Worm (Caenorhabditis elegans) whole organism, late embryonic: ENCODE results near the gene hlh-4.

Source experiments
- C38D4.7 ChIP-seq: fragments of 200-800 bp; sonication (Bioruptor generic); optimal IDR thresholded peaks from 2 replicates; lab custom pipeline; 2018; ENCODE audit warnings: mild to moderate bottlenecking, missing genetic modification characterization, moderate library complexity, missing compliant biosample characterization
- F13H6.1 ChIP-seq: sonication (generic microtip); optimal IDR thresholded peaks from 2 replicates; lab custom pipeline; 2016; ENCODE audit warnings: missing genetic modification characterization, missing compliant biosample characterization
- K09A11.1 ChIP-seq: sonication (generic microtip); optimal IDR thresholded peaks from 2 replicates; lab custom pipeline; 2017; ENCODE audit warnings: antibody characterized with exemption, mild to moderate bottlenecking, missing genetic modification characterization, missing compliant biosample characterization; ENCODE audit not compliant: insufficient read depth
- Y22D7AL.16 ChIP-seq: sonication (generic microtip); optimal IDR thresholded peaks from 2 replicates; lab custom pipeline; 2016; ENCODE audit warnings: missing genetic modification characterization, missing compliant biosample characterization
- ahr-1 ChIP-seq: sonication (generic microtip); optimal IDR thresholded peaks from 2 replicates; lab custom pipeline; 2016; ENCODE audit warnings: missing genetic modification characterization, missing compliant biosample characterization
- ama-1 ChIP-seq: fragments of 150-350 bp; optimal IDR thresholded peaks from 2 replicates; lab custom pipeline; 2014
- ceh-14 ChIP-seq: sonication (generic microtip); optimal IDR thresholded peaks from 2 replicates; lab custom pipeline; 2016; ENCODE audit warnings: missing genotype, missing genetic modification characterization, missing compliant biosample characterization
- ceh-18 ChIP-seq: sonication (generic microtip); optimal IDR thresholded peaks from 2 replicates; lab custom pipeline; 2016; ENCODE audit warnings: missing genetic modification characterization, missing compliant biosample characterization
- ceh-2 ChIP-seq: sonication (generic microtip); optimal IDR thresholded peaks from 2 replicates; lab custom pipeline; 2016; ENCODE audit warnings: missing genotype, missing genetic modification characterization, missing compliant biosample characterization
- ceh-22 ChIP-seq: sonication (generic microtip); optimal IDR thresholded peaks from 2 replicates; lab custom pipeline; 2017; ENCODE audit warnings: missing biosample characterization, missing genetic modification characterization
- ceh-31 ChIP-seq: sonication (generic microtip); optimal IDR thresholded peaks from 2 replicates; lab custom pipeline; 2016; ENCODE audit warnings: missing genetic modification characterization, missing compliant biosample characterization
- ceh-6 ChIP-seq: fragments of 200-800 bp; sonication (Bioruptor generic); optimal IDR thresholded peaks from 2 replicates; lab custom pipeline; 2018; ENCODE audit warnings: mild to moderate bottlenecking, missing genetic modification characterization, missing compliant biosample characterization
- ceh-9 ChIP-seq: sonication (generic microtip); optimal IDR thresholded peaks from 2 replicates; lab custom pipeline; 2016; ENCODE audit warnings: mild to moderate bottlenecking, missing genetic modification characterization, inconsistent platforms, missing compliant biosample characterization
- che-1 ChIP-seq: sonication (generic microtip); optimal IDR thresholded peaks from 2 replicates; lab custom pipeline; 2016; ENCODE audit warnings: mild to moderate bottlenecking, missing genetic modification characterization, missing compliant biosample characterization
- ets-4 ChIP-seq: sonication (generic microtip); optimal IDR thresholded peaks from 2 replicates; lab custom pipeline; 2016; ENCODE audit warnings: missing genetic modification characterization, missing compliant biosample characterization
- hlh-15 ChIP-seq: sonication (generic microtip); optimal IDR thresholded peaks from 2 replicates; lab custom pipeline; 2016; ENCODE audit warnings: missing genetic modification characterization, missing compliant biosample characterization
- hlh-30 ChIP-seq: sonication (generic microtip); optimal IDR thresholded peaks from 2 replicates; lab custom pipeline; 2017; ENCODE audit warnings: antibody characterized with exemption, missing genetic modification characterization, missing compliant biosample characterization; ENCODE audit not compliant: insufficient read depth
- hlh-6 ChIP-seq: sonication (generic microtip); optimal IDR thresholded peaks from 2 replicates; lab custom pipeline; 2016; ENCODE audit warnings: missing genotype, missing genetic modification characterization, missing compliant biosample characterization
- nhr-11 ChIP-seq: fragments of 150-350 bp; optimal IDR thresholded peaks from 2 replicates; lab custom pipeline; 2014; ENCODE audit warnings: missing biosample characterization, missing genetic modification characterization
- nhr-232 ChIP-seq: sonication (generic microtip); optimal IDR thresholded peaks from 2 replicates; lab custom pipeline; 2016; ENCODE audit warnings: missing genetic modification characterization, missing compliant biosample characterization
- npax-4 ChIP-seq: sonication (generic microtip); optimal IDR thresholded peaks from 2 replicates; lab custom pipeline; 2016; ENCODE audit warnings: missing genetic modification characterization, missing compliant biosample characterization
- pax-1 ChIP-seq: fragments of 150-350 bp; optimal IDR thresholded peaks from 2 replicates; lab custom pipeline; 2014; ENCODE audit warnings: missing biosample characterization, missing genetic modification characterization
- pqm-1 ChIP-seq: sonication (generic microtip); optimal IDR thresholded peaks from 2 replicates; lab custom pipeline; 2016; ENCODE audit warnings: missing genetic modification characterization, missing compliant biosample characterization
- pros-1 ChIP-seq: fragments of 150-350 bp; optimal IDR thresholded peaks from 2 replicates; lab custom pipeline; 2014; ENCODE audit warnings: missing biosample characterization, missing genetic modification reagents, missing genetic modification characterization
- sdc-2 ChIP-seq: sonication (generic microtip); optimal IDR thresholded peaks from 2 replicates; lab custom pipeline; 2016; ENCODE audit warnings: missing genotype, missing genetic modification characterization, missing compliant biosample characterization
- sox-2 ChIP-seq: fragments of 200-800 bp; sonication (Bioruptor generic); IDR thresholded peaks from 2 replicates; pipeline ENCODE4 v1.3.6; 2022; ENCODE audit warnings: missing genetic modification reagents, missing genetic modification characterization, missing compliant biosample characterization
- tbx-2 ChIP-seq: sonication (generic microtip); optimal IDR thresholded peaks from 2 replicates; lab custom pipeline; 2016; ENCODE audit warnings: missing genetic modification characterization, missing compliant biosample characterization
- tbx-7 ChIP-seq: sonication (generic microtip); optimal IDR thresholded peaks from 2 replicates; lab custom pipeline; 2016; ENCODE audit warnings: missing genotype, missing genetic modification characterization, missing compliant biosample characterization
- unc-3 ChIP-seq, 2 experiments: fragments of 200-800 bp in 1 of 2; sonication (Bioruptor generic) in 1 of 2; sonication (generic microtip) in 1 of 2; conservative IDR thresholded peaks in 1 of 2; optimal IDR thresholded peaks in 1 of 2; 2 replicates each; pipeline versions ENCODE4 v1.3.6 to Lab custom; 2016 to 2022; ENCODE audit warnings: missing compliant biosample characterization in 2 of 2, missing genetic modification characterization in 2 of 2, missing genetic modification reagents in 1 of 2
- unc-42 ChIP-seq: sonication (generic microtip); optimal IDR thresholded peaks from 2 replicates; lab custom pipeline; 2016; ENCODE audit warnings: missing genotype, missing genetic modification characterization, missing compliant biosample characterization
- unc-55 ChIP-seq: sonication (generic microtip); optimal IDR thresholded peaks from 2 replicates; lab custom pipeline; 2017; ENCODE audit warnings: missing biosample characterization, missing genetic modification reagents, missing genetic modification characterization
- unc-86 ChIP-seq: sonication (generic microtip); optimal IDR thresholded peaks from 2 replicates; lab custom pipeline; 2016; ENCODE audit warnings: missing genetic modification characterization, missing compliant biosample characterization
- zip-5 ChIP-seq: sonication (generic microtip); optimal IDR thresholded peaks from 2 replicates; lab custom pipeline; 2016; ENCODE audit warnings: missing genetic modification characterization, missing compliant biosample characterization

hlh-4 gene

ce11 chrIII:9703747-9704605 lies 34.9 kb downstream of the hlh-4 start (continued):
- peak; percentile 73 for TF ChIP-seq unc-42 (tag; lab: Kevin White, UChicago)
- no peak for TF ChIP-seq npax-4 (tag; lab: Kevin White, UChicago)
- peak; percentile 54 for TF ChIP-seq unc-55 (GFP tag; lab: Kevin White, UChicago)
- no peak for TF ChIP-seq ama-1 (lab: Kevin White, UChicago)
- no peak for TF ChIP-seq ceh-9 (tag; lab: Kevin White, UChicago)
- no peak for TF ChIP-seq ets-4 (tag; lab: Kevin White, UChicago)
- TF ChIP-seq ceh-18 (tag; lab: Kevin White, UChicago): peak; percentile 72
- TF ChIP-seq F13H6.1 (tag; lab: Kevin White, UChicago): peak; percentile 21

ce11 chrIII:9702665-9703252 lies 36.1 kb downstream of the hlh-4 start:
- peak; percentile 12 for TF ChIP-seq ceh-14 (tag; lab: Kevin White, UChicago)
- peak; percentile 40 for TF ChIP-seq tbx-2 (tag; lab: Kevin White, UChicago)
- TF ChIP-seq pros-1 (tag; lab: Kevin White, UChicago): no peak

DNA sequence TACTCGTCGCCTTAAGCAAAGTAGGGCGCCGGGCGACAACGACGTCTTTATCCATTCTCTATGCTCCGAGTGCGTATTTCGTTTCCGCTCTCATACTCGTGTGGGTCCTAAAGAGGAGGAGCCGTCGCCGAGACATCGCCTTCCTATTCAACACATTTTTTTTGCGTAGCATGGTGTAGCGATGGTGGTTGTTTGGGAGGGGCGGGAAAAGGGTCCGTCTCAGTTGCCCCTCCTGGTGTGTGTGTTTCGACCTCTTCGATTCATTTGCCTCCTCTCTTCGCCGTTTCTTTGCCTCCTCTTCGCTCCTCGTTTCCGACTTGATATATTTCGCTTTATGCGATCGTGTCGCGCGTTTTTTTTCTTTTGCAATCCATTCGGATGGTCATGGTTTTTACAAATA lies 37.1 kb downstream of the hlh-4 start:
- no peak for TF ChIP-seq nhr-11 (tag; lab: Kevin White, UChicago)
- TF ChIP-seq Y22D7AL.16: no peak
- TF ChIP-seq ahr-1 (tag; lab: Kevin White, UChicago): no peak
- no peak for TF ChIP-seq unc-55 (GFP tag; lab: Kevin White, UChicago)
- TF ChIP-seq, all 69 proteins: peak for 0

DNA sequence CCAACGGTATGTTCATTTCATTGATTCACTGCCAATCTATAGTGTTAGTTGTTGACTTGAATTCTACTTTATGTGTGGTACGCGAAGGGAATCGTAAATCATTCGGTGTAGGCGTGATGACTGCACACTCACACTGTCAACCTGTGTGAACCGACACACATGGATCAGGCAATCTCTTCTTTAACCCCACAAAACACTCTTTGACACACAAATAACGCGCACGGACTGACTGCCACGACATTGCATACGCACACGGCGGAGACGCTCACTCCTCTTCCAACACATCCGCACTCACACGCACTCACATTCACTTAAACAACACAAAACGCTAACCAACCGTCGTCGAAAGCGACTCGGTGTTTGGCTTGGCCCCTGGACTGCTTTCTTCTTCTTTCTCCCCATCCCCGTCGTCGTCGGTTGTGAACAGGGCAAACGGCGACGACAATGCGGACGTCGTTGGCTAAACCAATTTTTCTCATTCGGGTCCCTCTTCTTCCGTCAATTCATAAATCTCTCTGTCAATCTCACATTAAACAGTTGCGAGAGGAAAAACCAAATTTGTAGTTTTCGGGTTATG lies 38.7 kb downstream of the hlh-4 start:
- TF ChIP-seq sox-2 (GFP tag; lab: Robert Waterston, UW) (no peak), K09A11.1 (tag; lab: Kevin White, UChicago) (no peak), ahr-1 (tag; lab: Kevin White, UChicago) (no peak), ceh-2 (tag; lab: Kevin White, UChicago) (no peak), ceh-31 (peak; percentile 2), ceh-14 (tag; lab: Kevin White, UChicago) (no peak), nhr-232 (tag; lab: Kevin White, UChicago) (no peak), sdc-2 (tag; lab: Kevin White, UChicago) (peak; percentile 29), unc-3 (GFP tag; conservative IDR thresholded peaks at IDR 0.05; lab: Robert Waterston, UW) (no peak), unc-3 (tag; optimal IDR thresholded peaks at IDR 0.05; lab: Kevin White, UChicago) (no peak), pqm-1 (no peak), zip-5 (tag; lab: Kevin White, UChicago) (no peak), pros-1 (tag; lab: Kevin White, UChicago) (no peak), unc-55 (GFP tag; lab: Kevin White, UChicago) (peak; percentile 80), ama-1 (lab: Kevin White, UChicago) (no peak), tbx-2 (tag; lab: Kevin White, UChicago) (no peak), unc-86 (tag; lab: Kevin White, UChicago) (no peak), hlh-6 (tag; lab: Kevin White, UChicago) (peak; percentile 50), unc-42 (tag; lab: Kevin White, UChicago) (peak; percentile 40), pax-1 (tag; lab: Kevin White, UChicago) (no peak)
- TF ChIP-seq, all 69 proteins: peak for 5

- no peak for TF ChIP-seq ceh-9 (tag; lab: Kevin White, UChicago)
- no peak for TF ChIP-seq ets-4 (tag; lab: Kevin White, UChicago)
- TF ChIP-seq F13H6.1 (tag; lab: Kevin White, UChicago): no peak
- TF ChIP-seq C38D4.7: no peak
- TF ChIP-seq ceh-6 (GFP tag; lab: Kevin White, UChicago): no peak
- no peak for TF ChIP-seq hlh-30
- no peak for TF ChIP-seq che-1 (tag; lab: Kevin White, UChicago)
- TF ChIP-seq pqm-1: no peak
- no peak for TF ChIP-seq hlh-15
- TF ChIP-seq zip-5 (tag; lab: Kevin White, UChicago): no peak
- no peak for TF ChIP-seq tbx-7 (tag; lab: Kevin White, UChicago)
- no peak for TF ChIP-seq ceh-22
Observed at ce11 chrIII:9699576-9699975, 39.3 kb downstream of the hlh-4 start, which contains the start of gene tlk-1. Gene tlk-1, plus strand, starts transcription at chrIII:9699876.
